Worm (Caenorhabditis elegans): ENCODE data around the gene trr-1.

The trr-1 gene

DNA sequence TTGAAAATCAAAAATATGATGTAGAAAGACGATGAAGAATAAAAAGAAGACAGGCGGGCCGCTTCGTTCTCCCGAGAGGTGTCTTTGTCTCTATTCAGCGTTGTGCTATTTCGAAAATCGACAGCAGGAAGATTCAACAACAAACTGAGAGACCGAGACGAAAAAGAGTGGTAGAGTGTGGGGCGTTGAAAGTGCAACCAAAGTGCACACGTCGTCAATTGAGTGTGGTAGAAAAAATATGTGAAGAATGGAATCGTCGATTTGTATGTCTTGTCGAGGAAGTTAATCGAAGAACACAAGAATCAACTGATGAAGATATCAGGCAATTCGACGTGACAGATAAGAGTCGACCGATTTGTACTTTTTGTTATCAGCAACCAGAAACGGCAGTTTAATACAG, 56.6 kb downstream of the trr-1 start:
- TF ChIP-seq ceh-16 (tag; optimal IDR thresholded peaks at IDR 0.05) (no peak), mab-5 (tag; optimal IDR thresholded peaks at IDR 0.05) (no peak), nhr-6 (tag; optimal IDR thresholded peaks at IDR 0.05) (no peak), elt-3 (tag; optimal IDR thresholded peaks at IDR 0.05) (no peak), nhr-25 (tag; optimal IDR thresholded peaks at IDR 0.05) (peak; percentile 80), unc-39 (tag; optimal IDR thresholded peaks at IDR 0.05) (no peak), nhr-77 (tag; optimal IDR thresholded peaks at IDR 0.05) (no peak), dmd-4 (tag; optimal IDR thresholded peaks at IDR 0.05) (no peak), sma-3 (GFP tag; optimal IDR thresholded peaks at IDR 0.05) (peak; percentile 89), nhr-21 (tag; optimal IDR thresholded peaks at IDR 0.05) (peak; percentile 78), ama-1 (optimal IDR thresholded peaks at IDR 0.05) (no peak), snpc-4 (tag; optimal IDR thresholded peaks at IDR 0.05) (no peak), egl-27 (tag; optimal IDR thresholded peaks at IDR 0.05) (peak; percentile 71), ztf-4 (tag; optimal IDR thresholded peaks at IDR 0.05) (no peak), alr-1 (tag; optimal IDR thresholded peaks at IDR 0.05) (no peak), mdl-1 (tag; optimal IDR thresholded peaks at IDR 0.05) (peak in 1 of 2 experiments; percentile 41), fos-1 (tag; optimal IDR thresholded peaks at IDR 0.05) (peak; percentile 81), zag-1 (tag; optimal IDR thresholded peaks at IDR 0.05) (no peak), sma-9 (GFP tag; optimal IDR thresholded peaks at IDR 0.05) (peak; percentile 97), sma-9 (tag; optimal IDR thresholded peaks at IDR 0.05) (no peak), peb-1 (tag; optimal IDR thresholded peaks at IDR 0.05) (no peak), gmeb-1 (tag; optimal IDR thresholded peaks at IDR 0.05) (peak; percentile 46), F13H6.1 (tag; optimal IDR thresholded peaks at IDR 0.05) (peak; percentile 82), ztf-1 (GFP tag; conservative IDR thresholded peaks at IDR 0.05) (no peak), lsy-2 (tag; optimal IDR thresholded peaks at IDR 0.05) (peak; percentile 17 to 60), Y55F3AM.14 (GFP tag; optimal IDR thresholded peaks at IDR 0.05) (no peak), unc-62 (GFP tag; optimal IDR thresholded peaks at IDR 0.05) (no peak), elt-1 (tag; optimal IDR thresholded peaks at IDR 0.05) (no peak), lin-13 (GFP tag; optimal IDR thresholded peaks at IDR 0.05) (peak; percentile 35), unc-55 (GFP tag; optimal IDR thresholded peaks at IDR 0.05) (peak; percentile 46), nhr-23 (tag; optimal IDR thresholded peaks at IDR 0.05) (no peak), lin-39 (tag; optimal IDR thresholded peaks at IDR 0.05) (no peak), aly-2 (tag; optimal IDR thresholded peaks at IDR 0.05) (no peak), lin-11 (tag; optimal IDR thresholded peaks at IDR 0.05) (no peak), ZK546.5 (tag; optimal IDR thresholded peaks at IDR 0.05) (no peak), nhr-10 (tag; optimal IDR thresholded peaks at IDR 0.05) (no peak), nhr-129 (tag; optimal IDR thresholded peaks at IDR 0.05) (peak; percentile 69), crh-2 (tag; optimal IDR thresholded peaks at IDR 0.05) (peak; percentile 91), ztf-11 (tag; optimal IDR thresholded peaks at IDR 0.05) (no peak), C34F6.9 (tag; optimal IDR thresholded peaks at IDR 0.05) (peak; percentile 47), sem-4 (tag; optimal IDR thresholded peaks at IDR 0.05) (peak; percentile 35), blmp-1 (tag; optimal IDR thresholded peaks at IDR 0.05; ENCODE audit: insufficient read depth) (peak; percentile 65), nhr-237 (tag; optimal IDR thresholded peaks at IDR 0.05) (no peak), R02D3.7 (tag; optimal IDR thresholded peaks at IDR 0.05) (no peak), ceh-82 (tag; optimal IDR thresholded peaks at IDR 0.05) (no peak), mbf-1 (tag; optimal IDR thresholded peaks at IDR 0.05) (no peak), nhr-12 (tag; optimal IDR thresholded peaks at IDR 0.05) (no peak), skn-1 (tag; optimal IDR thresholded peaks at IDR 0.05) (no peak), nhr-11 (tag; optimal IDR thresholded peaks at IDR 0.05) (no peak)

Data from whole organism, L2 larva.